5 fruit fly cellular contexts compared by ENCODE assay signal in the genomic region with DNA sequence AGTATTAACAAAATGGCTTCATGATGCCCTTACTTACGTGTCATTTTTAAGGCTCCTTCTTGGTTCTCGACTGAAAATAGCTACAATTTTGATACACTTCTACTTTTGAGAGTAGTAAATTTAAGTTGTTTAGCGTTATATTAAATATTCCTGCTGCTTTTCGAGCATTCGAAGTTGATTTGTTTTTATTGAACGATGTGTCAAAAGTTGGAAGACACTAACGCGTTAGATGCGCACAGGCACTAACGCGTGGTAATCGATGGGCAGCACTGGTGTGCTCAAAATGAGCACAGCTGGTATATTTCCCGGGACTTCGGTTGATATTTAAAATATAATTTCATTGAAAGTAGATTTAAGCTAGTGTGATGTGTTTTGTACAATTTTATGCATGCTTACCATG.
TF ChIP-seq lines count a peak whose summit lies in the region.

A gene (minus strand): TSS at position 369 of the 400 bp plus-strand sequence.

- TF ChIP-seq CTCF in whole organism, embryonic (GFP tag; optimal IDR thresholded peaks at IDR 0.05; lab: Kevin White, UChicago), result no peak

TF ChIP-seq in whole organism, adult, 20 proteins besides CTCF, POLR2A, EP300 and RAD21:
- TF ChIP-seq CG12768 (GFP tag; optimal IDR thresholded peaks at IDR 0.05; lab: Kevin White, UChicago) (no peak), Crg-1 (GFP tag; optimal IDR thresholded peaks at IDR 0.05; lab: Kevin White, UChicago) (peak; percentile 21), bab1 (GFP tag; optimal IDR thresholded peaks at IDR 0.05; lab: Kevin White, UChicago) (peak; percentile 63), CG7101 (tag; optimal IDR thresholded peaks at IDR 0.05; lab: Kevin White, UChicago) (peak; percentile 2), Hr96 (GFP tag; optimal IDR thresholded peaks at IDR 0.05; lab: Kevin White, UChicago) (no peak), kay (GFP tag; lab: Kevin White, UChicago; ENCODE audit: borderline replicate concordance) (no peak), cic (GFP tag; optimal IDR thresholded peaks at IDR 0.05; lab: Kevin White, UChicago) (no peak)

TF ChIP-seq in whole organism, embryonic, 481 proteins besides CTCF, POLR2A, EP300 and RAD21 (continues in another document):
- TF ChIP-seq Jarid2 (GFP tag; optimal IDR thresholded peaks at IDR 0.05; lab: Kevin White, UChicago) (no peak), dimm (GFP tag; IDR thresholded peaks at IDR 0.05; lab: Robert Waterston, UW) (no peak), Myb (GFP tag; optimal IDR thresholded peaks at IDR 0.05; lab: Kevin White, UChicago) (peak; percentile 93), hb (GFP tag; IDR thresholded peaks at IDR 0.05; lab: Robert Waterston, UW; ENCODE audit: partially characterized antibody) (no peak), unpg (GFP tag; optimal IDR thresholded peaks at IDR 0.05; lab: Kevin White, UChicago) (no peak), CG11560 (tag; IDR thresholded peaks at IDR 0.05; lab: Robert Waterston, UW) (no peak), CG17328 (GFP tag; IDR thresholded peaks at IDR 0.05; lab: Robert Waterston, UW) (no peak), CG5953 (GFP tag; IDR thresholded peaks at IDR 0.05; lab: Robert Waterston, UW) (no peak), E2f2 (GFP tag; IDR thresholded peaks at IDR 0.05; lab: Robert Waterston, UW) (peak; percentile 91), toy (GFP tag; IDR thresholded peaks at IDR 0.05; lab: Robert Waterston, UW) (no peak), abd-A (tag; optimal IDR thresholded peaks at IDR 0.05; lab: Kevin White, UChicago) (no peak), Deaf1 (tag; optimal IDR thresholded peaks at IDR 0.05; lab: Kevin White, UChicago) (no peak), pnt (GFP tag; optimal IDR thresholded peaks at IDR 0.05; lab: Kevin White, UChicago) (no peak), Lpt (GFP tag; optimal IDR thresholded peaks at IDR 0.05; lab: Kevin White, UChicago) (no peak), CG12155 (GFP tag; optimal IDR thresholded peaks at IDR 0.05; lab: Kevin White, UChicago) (no peak), Opbp (GFP tag; IDR thresholded peaks at IDR 0.05; lab: Robert Waterston, UW; ENCODE audit: partially characterized antibody) (peak; percentile 56; the same call in 2 of the 3 replicates), Meics (GFP tag; optimal IDR thresholded peaks at IDR 0.05; lab: Kevin White, UChicago) (no peak), kni (GFP tag; optimal IDR thresholded peaks at IDR 0.05; lab: Kevin White, UChicago) (no peak), Hr39 (optimal IDR thresholded peaks at IDR 0.05; lab: Kevin White, UChicago) (no peak), ATbp (GFP tag; optimal IDR thresholded peaks at IDR 0.05; lab: Kevin White, UChicago) (no peak), CG7839 (tag; optimal IDR thresholded peaks at IDR 0.05; lab: Kevin White, UChicago) (no peak)

TF ChIP-seq in whole organism, prepupa, 60 proteins besides CTCF, POLR2A, EP300 and RAD21 (continues in another document):
- no peak for TF ChIP-seq Blimp-1 (GFP tag; optimal IDR thresholded peaks at IDR 0.05; lab: Kevin White, UChicago)
- peak; percentile 74 for TF ChIP-seq dsx (GFP tag; optimal IDR thresholded peaks at IDR 0.05; lab: Kevin White, UChicago; ENCODE audit: poor library complexity, severe bottlenecking)
- no peak for TF ChIP-seq fd85E (GFP tag; optimal IDR thresholded peaks at IDR 0.05; lab: Kevin White, UChicago)
- no peak for TF ChIP-seq CG34406 (GFP tag; optimal IDR thresholded peaks at IDR 0.05; lab: Kevin White, UChicago)
- no peak for TF ChIP-seq spab (GFP tag; optimal IDR thresholded peaks at IDR 0.05; lab: Kevin White, UChicago)
- TF ChIP-seq CG6792 (GFP tag; optimal IDR thresholded peaks at IDR 0.05; lab: Kevin White, UChicago), result no peak
- TF ChIP-seq CG6808 (GFP tag; optimal IDR thresholded peaks at IDR 0.05; lab: Kevin White, UChicago), result peak; percentile 100
- no peak for TF ChIP-seq Gug (GFP tag; IDR thresholded peaks at IDR 0.05; lab: Robert Waterston, UW)
- TF ChIP-seq CG32006 (GFP tag; optimal IDR thresholded peaks at IDR 0.05; lab: Kevin White, UChicago), result no peak
- TF ChIP-seq CG6163 (GFP tag; IDR thresholded peaks at IDR 0.05; lab: Robert Waterston, UW), result no peak
- no peak for TF ChIP-seq Eip93F (GFP tag; optimal IDR thresholded peaks at IDR 0.05; lab: Kevin White, UChicago)
- peak; percentile 98 for TF ChIP-seq achi (GFP tag; optimal IDR thresholded peaks at IDR 0.05; lab: Kevin White, UChicago)
- TF ChIP-seq Hr4 (GFP tag; optimal IDR thresholded peaks at IDR 0.05; lab: Kevin White, UChicago), result no peak
- TF ChIP-seq Ets96B (tag; optimal IDR thresholded peaks at IDR 0.05; lab: Kevin White, UChicago), result no peak
- no peak for TF ChIP-seq CG7368 (GFP tag; optimal IDR thresholded peaks at IDR 0.05; lab: Kevin White, UChicago)
- TF ChIP-seq Sox102F (GFP tag; optimal IDR thresholded peaks at IDR 0.05; lab: Kevin White, UChicago), result no peak
- no peak for TF ChIP-seq CG1621 (tag; optimal IDR thresholded peaks at IDR 0.05; lab: Kevin White, UChicago)
- no peak for TF ChIP-seq net (GFP tag; optimal IDR thresholded peaks at IDR 0.05; lab: Kevin White, UChicago)
- no peak for TF ChIP-seq Hr38 (GFP tag; optimal IDR thresholded peaks at IDR 0.05; lab: Kevin White, UChicago)
- no peak for TF ChIP-seq fkh (GFP tag; optimal IDR thresholded peaks at IDR 0.05; lab: Kevin White, UChicago)
- no peak for TF ChIP-seq CG10669 (GFP tag; optimal IDR thresholded peaks at IDR 0.05; lab: Kevin White, UChicago)

TF ChIP-seq in whole organism, pupa, 21 proteins besides CTCF, POLR2A, EP300 and RAD21:
- no peak for TF ChIP-seq CG8159 (tag; optimal IDR thresholded peaks at IDR 0.05; lab: Kevin White, UChicago)
- no peak for TF ChIP-seq CG9948 (tag; optimal IDR thresholded peaks at IDR 0.05; lab: Kevin White, UChicago)
- TF ChIP-seq CG12605 (GFP tag; IDR thresholded peaks at IDR 0.05; lab: Robert Waterston, UW), result no peak
- peak; percentile 14 for TF ChIP-seq D1 (tag; optimal IDR thresholded peaks at IDR 0.05; lab: Kevin White, UChicago)
- TF ChIP-seq CG4496 (GFP tag; IDR thresholded peaks at IDR 0.05; lab: Robert Waterston, UW), result no peak
- no peak for TF ChIP-seq fd96Ca (GFP tag; IDR thresholded peaks at IDR 0.05; lab: Robert Waterston, UW)
- TF ChIP-seq Pif1B (GFP tag; optimal IDR thresholded peaks at IDR 0.05; lab: Kevin White, UChicago), result no peak

TF ChIP-seq in whole organism, wandering third instar larva, 38 proteins besides CTCF, POLR2A, EP300 and RAD21:
- TF ChIP-seq CrebA (GFP tag; optimal IDR thresholded peaks at IDR 0.05; lab: Kevin White, UChicago; ENCODE audit: borderline replicate concordance) (peak; percentile 38), Hnf4 (GFP tag; optimal IDR thresholded peaks at IDR 0.05; lab: Kevin White, UChicago) (no peak), usp (GFP tag; optimal IDR thresholded peaks at IDR 0.05; lab: Kevin White, UChicago) (no peak), Vsx2 (GFP tag; optimal IDR thresholded peaks at IDR 0.05; lab: Kevin White, UChicago; ENCODE audit: partially characterized antibody) (peak; percentile 27), fru (GFP tag; optimal IDR thresholded peaks at IDR 0.05; lab: Kevin White, UChicago) (no peak)
